Fruit fly (Drosophila melanogaster): ENCODE results near the gene CG17186.

CG17186 gene

dm6 chr3R:19877427-19878076 lies at the start of gene CG17186, which contains the start of gene Arc42 (continued):
- TF ChIP-seq CG2678 (tag; optimal IDR thresholded peaks at IDR 0.05) (peak; percentile 20), cas (GFP tag; IDR thresholded peaks at IDR 0.05) (no peak), seq (GFP tag; IDR thresholded peaks at IDR 0.05) (no peak), CG30020 (tag; optimal IDR thresholded peaks at IDR 0.05) (peak; percentile 70), MTF-1 (GFP tag; optimal IDR thresholded peaks at IDR 0.05; ENCODE audit: borderline replicate concordance) (no peak), Dad (GFP tag; optimal IDR thresholded peaks at IDR 0.05) (no peak), fd96Cb (tag; optimal IDR thresholded peaks at IDR 0.05) (no peak), Lhr (GFP tag; optimal IDR thresholded peaks at IDR 0.05) (peak; percentile 41), CG17361 (GFP tag; IDR thresholded peaks at IDR 0.05) (peak; percentile 31; the same call in 1 of the 3 replicates), CG13775 (GFP tag; optimal IDR thresholded peaks at IDR 0.05) (peak; percentile 19), B-H1 (GFP tag; IDR thresholded peaks at IDR 0.05) (no peak), gsb (GFP tag; IDR thresholded peaks at IDR 0.05) (no peak), CG9817 (tag; optimal IDR thresholded peaks at IDR 0.05) (no peak), lilli (GFP tag; optimal IDR thresholded peaks at IDR 0.05) (peak; percentile 36), D19A (tag; optimal IDR thresholded peaks at IDR 0.05) (no peak), CG9609 (GFP tag; optimal IDR thresholded peaks at IDR 0.05) (no peak), ttk (GFP tag; IDR thresholded peaks at IDR 0.05) (no peak), Doc2 (GFP tag; IDR thresholded peaks at IDR 0.05) (no peak), lmd (GFP tag; IDR thresholded peaks at IDR 0.05) (no peak), Tbp (GFP tag; optimal IDR thresholded peaks at IDR 0.05) (no peak), Camta (GFP tag; optimal IDR thresholded peaks at IDR 0.05) (no peak), CG9437 (GFP tag; optimal IDR thresholded peaks at IDR 0.05) (no peak), CG32532 (GFP tag; IDR thresholded peaks at IDR 0.05) (no peak), Hr3 (GFP tag; optimal IDR thresholded peaks at IDR 0.05) (no peak), CG3163 (GFP tag; optimal IDR thresholded peaks at IDR 0.05) (no peak), otp (GFP tag; IDR thresholded peaks at IDR 0.05) (no peak), CG3726 (GFP tag; IDR thresholded peaks at IDR 0.05) (no peak), CG9215 (GFP tag; IDR thresholded peaks at IDR 0.05) (no peak), crol (GFP tag; IDR thresholded peaks at IDR 0.05) (no peak), Trl (optimal IDR thresholded peaks at IDR 0.05) (no peak), Trl (GFP tag; optimal IDR thresholded peaks at IDR 0.05) (no peak), Aef1 (GFP tag; IDR thresholded peaks at IDR 0.05) (no peak), CG10274 (GFP tag; optimal IDR thresholded peaks at IDR 0.05) (no peak), HLHmδ (GFP tag; optimal IDR thresholded peaks at IDR 0.05) (no peak), tap (tag; optimal IDR thresholded peaks at IDR 0.05) (no peak), Jarid2 (GFP tag; optimal IDR thresholded peaks at IDR 0.05) (no peak), zf30C (GFP tag; optimal IDR thresholded peaks at IDR 0.05) (no peak), nau (GFP tag; optimal IDR thresholded peaks at IDR 0.05) (no peak), CG16779 (GFP tag; IDR thresholded peaks at IDR 0.05) (no peak), CG9797 (GFP tag; optimal IDR thresholded peaks at IDR 0.05) (peak; percentile 84), Nf-YA (GFP tag; IDR thresholded peaks at IDR 0.05) (no peak), Taf1 (GFP tag; IDR thresholded peaks at IDR 0.05) (no peak), kah (GFP tag; optimal IDR thresholded peaks at IDR 0.05) (peak; percentile 97), Hmx (GFP tag; optimal IDR thresholded peaks at IDR 0.05) (no peak), CG6272 (GFP tag; IDR thresholded peaks at IDR 0.05) (no peak), pnt (GFP tag; optimal IDR thresholded peaks at IDR 0.05) (no peak), CG13287 (GFP tag; IDR thresholded peaks at IDR 0.05; ENCODE audit: partially characterized antibody) (peak; percentile 20; the same call in 1 of the 2 replicates), pan (optimal IDR thresholded peaks at IDR 0.05) (no peak), pan (GFP tag; optimal IDR thresholded peaks at IDR 0.05 in 1 of 2, IDR thresholded peaks at IDR 0.05 in 1 of 2) (no peak), Xbp1 (GFP tag; optimal IDR thresholded peaks at IDR 0.05) (peak; percentile 22), CG4282 (GFP tag; optimal IDR thresholded peaks at IDR 0.05) (no peak), dysf (GFP tag; IDR thresholded peaks at IDR 0.05) (no peak), Sin3A (optimal IDR thresholded peaks at IDR 0.05) (peak; percentile 34)

Measured in whole organism, embryonic.